Worm (Caenorhabditis elegans): ENCODE results near the gene nspb-8.
A peak's percentile ranks its signal among the peaks of the same experiment; 100 is the strongest.

nspb-8 gene

DNA sequence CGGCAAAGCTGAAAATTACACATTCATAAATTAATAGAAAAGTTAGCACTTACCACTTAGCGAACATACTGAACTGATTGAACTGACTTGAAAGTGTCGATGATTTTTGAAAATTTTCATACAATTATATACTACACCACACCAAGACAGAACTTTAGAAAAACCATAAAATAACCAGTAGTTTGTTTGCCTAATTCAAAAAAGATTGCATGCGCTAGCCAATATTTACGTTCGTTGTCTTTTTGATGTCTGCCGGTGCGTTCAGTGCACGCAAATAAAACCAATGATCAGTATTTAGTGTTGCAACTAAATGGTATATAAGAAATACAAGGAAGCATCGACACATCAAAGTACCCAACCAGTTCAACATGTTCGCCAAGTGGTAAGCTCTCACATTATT lies at the start of gene nspb-8, which contains the start of gene nspb-9:
TSS of gene nspb-8 (minus strand) at position 101 of the 400 bp plus-strand sequence.
TSS of gene nspb-9 (plus strand) at position 311 of the 400 bp plus-strand sequence.
- TF ChIP-seq tab-1 (GFP tag; IDR thresholded peaks at IDR 0.05) (no peak), klf-2 (GFP tag; conservative IDR thresholded peaks at IDR 0.05) (no peak), ref-1 (GFP tag; conservative IDR thresholded peaks at IDR 0.05) (no peak)

DNA sequence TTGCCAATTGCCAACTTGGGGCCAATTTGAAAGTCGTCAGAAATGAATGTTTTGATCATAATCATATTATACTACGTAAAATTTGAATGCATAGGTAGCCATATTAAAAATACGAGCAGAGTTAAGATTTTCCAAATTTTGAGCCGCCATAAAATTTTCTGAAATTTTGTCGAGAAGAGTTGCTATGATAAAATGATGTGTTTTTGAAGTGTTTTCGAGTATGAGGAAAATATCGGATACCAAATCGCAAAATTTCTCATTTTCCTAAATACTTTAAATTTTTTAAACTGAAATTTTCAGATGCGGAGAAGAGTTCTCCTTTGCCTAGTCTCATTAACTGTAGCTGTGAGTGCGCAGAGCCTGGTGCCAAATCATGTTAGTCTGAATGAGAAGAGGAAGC lies 46.9 kb upstream of the nspb-8 start, which contains the start of gene tag-297:
TSS of gene tag-297 (plus strand) at position 301 of the 400 bp plus-strand sequence.
- TF ChIP-seq T22C8.4 (GFP tag; IDR thresholded peaks at IDR 0.05): no peak
- no peak for TF ChIP-seq ref-1 (GFP tag; conservative IDR thresholded peaks at IDR 0.05)
- no peak for TF ChIP-seq cog-1 (tag; optimal IDR thresholded peaks at IDR 0.05)
- TF ChIP-seq klf-2 (GFP tag; conservative IDR thresholded peaks at IDR 0.05): no peak
- TF ChIP-seq ztf-29 (GFP tag; IDR thresholded peaks at IDR 0.05): no peak
- no peak for TF ChIP-seq med-1 (GFP tag; optimal IDR thresholded peaks at IDR 0.05; ENCODE audit: insufficient read depth)
- TF ChIP-seq flt-1 (GFP tag; IDR thresholded peaks at IDR 0.05): no peak
- no peak for TF ChIP-seq tab-1 (GFP tag; IDR thresholded peaks at IDR 0.05)
- no peak for TF ChIP-seq ztf-23 (GFP tag; IDR thresholded peaks at IDR 0.05)

DNA sequence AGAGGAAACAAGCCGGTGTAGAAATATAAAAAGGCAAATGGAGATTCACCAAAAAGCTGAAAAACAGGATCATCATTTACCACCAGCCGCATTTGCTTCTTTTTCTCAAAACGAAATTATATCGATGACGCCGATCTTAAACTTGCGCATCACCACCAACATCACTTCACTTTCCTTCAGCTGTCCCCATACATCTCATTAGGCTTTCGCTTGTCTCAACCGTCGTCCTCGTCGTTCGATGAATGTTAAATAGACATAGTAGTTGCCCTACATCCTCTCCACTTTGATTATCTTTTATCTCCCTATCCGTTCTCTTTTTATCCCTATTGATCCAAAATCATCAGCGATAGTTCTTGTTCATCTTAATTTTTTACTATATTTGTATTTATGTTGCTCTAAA lies 46.4 kb upstream of the nspb-8 start:
- no peak for TF ChIP-seq T22C8.4 (GFP tag; IDR thresholded peaks at IDR 0.05)
- no peak for TF ChIP-seq med-1 (GFP tag; optimal IDR thresholded peaks at IDR 0.05; ENCODE audit: insufficient read depth)

DNA sequence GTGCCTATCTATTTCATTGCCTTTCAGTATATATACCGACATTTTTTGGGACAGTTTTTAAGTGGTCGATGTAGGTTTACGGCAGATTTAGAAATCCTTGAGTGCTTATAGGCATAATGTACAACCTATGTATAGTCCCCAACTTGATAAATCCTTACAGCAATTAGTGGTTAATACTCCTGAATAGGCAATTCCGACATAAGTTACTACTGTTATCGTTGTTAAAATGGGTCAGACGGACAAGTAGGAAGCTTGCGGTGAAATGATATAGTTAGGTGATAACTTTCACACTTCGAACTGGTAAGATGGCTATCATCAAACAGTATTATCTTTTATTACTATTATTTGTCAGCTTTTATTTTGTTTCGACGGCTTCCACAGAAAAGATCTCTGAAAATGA lies 42.3 kb upstream of the nspb-8 start, which contains the start of gene mltn-10:
TSS of gene mltn-10 (plus strand) at position 301 of the 400 bp plus-strand sequence.
- TF ChIP-seq flt-1 (GFP tag; IDR thresholded peaks at IDR 0.05): no peak
- no peak for TF ChIP-seq med-1 (GFP tag; optimal IDR thresholded peaks at IDR 0.05; ENCODE audit: insufficient read depth)
- TF ChIP-seq T22C8.4 (GFP tag; IDR thresholded peaks at IDR 0.05): no peak
- no peak for TF ChIP-seq ztf-29 (GFP tag; IDR thresholded peaks at IDR 0.05)
- no peak for TF ChIP-seq ref-1 (GFP tag; conservative IDR thresholded peaks at IDR 0.05)
- no peak for TF ChIP-seq tab-1 (GFP tag; IDR thresholded peaks at IDR 0.05)
- TF ChIP-seq cog-1 (tag; optimal IDR thresholded peaks at IDR 0.05): no peak
- TF ChIP-seq klf-2 (GFP tag; conservative IDR thresholded peaks at IDR 0.05): no peak
- no peak for TF ChIP-seq ztf-23 (GFP tag; IDR thresholded peaks at IDR 0.05)

DNA sequence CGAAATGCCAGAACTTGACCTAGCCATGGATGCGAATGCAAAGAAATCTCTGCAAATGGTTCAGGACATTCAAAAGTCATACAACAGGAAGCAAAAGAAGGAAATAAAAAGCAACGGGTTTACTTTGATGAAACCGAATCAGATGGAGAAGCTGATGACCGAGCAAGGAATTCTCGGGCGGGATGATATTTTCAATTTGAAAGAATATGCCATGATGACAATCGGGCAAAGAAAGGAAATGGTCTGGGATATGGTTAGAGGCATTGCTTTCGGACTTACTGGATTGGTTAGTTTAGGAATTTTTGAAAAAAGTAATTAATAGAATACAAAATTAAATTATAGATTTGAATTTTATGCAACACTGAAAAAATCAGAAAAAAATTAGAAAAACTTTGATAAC lies 40.3 kb upstream of the nspb-8 start:
- TF ChIP-seq flt-1 (GFP tag; IDR thresholded peaks at IDR 0.05) (no peak), klf-2 (GFP tag; conservative IDR thresholded peaks at IDR 0.05) (no peak), ztf-29 (GFP tag; IDR thresholded peaks at IDR 0.05) (no peak), ztf-23 (GFP tag; IDR thresholded peaks at IDR 0.05) (no peak), med-1 (GFP tag; optimal IDR thresholded peaks at IDR 0.05; ENCODE audit: insufficient read depth) (no peak), ref-1 (GFP tag; conservative IDR thresholded peaks at IDR 0.05) (no peak), T22C8.4 (GFP tag; IDR thresholded peaks at IDR 0.05) (no peak), tab-1 (GFP tag; IDR thresholded peaks at IDR 0.05) (no peak), cog-1 (tag; optimal IDR thresholded peaks at IDR 0.05) (no peak)

DNA sequence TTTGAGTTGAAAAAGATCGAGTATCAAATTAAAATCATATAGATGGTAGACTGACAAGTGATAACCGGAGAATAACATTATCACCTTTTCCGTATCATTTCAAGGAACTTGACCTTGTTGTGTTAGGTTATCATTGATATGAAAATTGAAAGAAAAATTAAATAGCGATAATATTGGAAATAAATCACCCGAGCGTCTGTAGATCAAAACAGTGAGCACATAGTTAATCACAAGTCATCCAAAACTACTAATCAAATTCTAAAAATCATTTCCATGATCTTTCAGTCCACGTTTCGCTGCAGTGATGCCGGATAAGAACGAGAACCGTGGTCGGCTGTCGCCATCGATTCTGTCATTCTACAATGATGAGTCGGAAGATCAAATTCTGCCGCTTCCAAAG lies 39.4 kb upstream of the nspb-8 start:
- no peak for TF ChIP-seq med-1 (GFP tag; optimal IDR thresholded peaks at IDR 0.05; ENCODE audit: insufficient read depth)
- no peak for TF ChIP-seq T22C8.4 (GFP tag; IDR thresholded peaks at IDR 0.05)
- no peak for TF ChIP-seq ztf-23 (GFP tag; IDR thresholded peaks at IDR 0.05)
- no peak for TF ChIP-seq tab-1 (GFP tag; IDR thresholded peaks at IDR 0.05)
- no peak for TF ChIP-seq ztf-29 (GFP tag; IDR thresholded peaks at IDR 0.05)
- no peak for TF ChIP-seq cog-1 (tag; optimal IDR thresholded peaks at IDR 0.05)
- no peak for TF ChIP-seq ref-1 (GFP tag; conservative IDR thresholded peaks at IDR 0.05)
- TF ChIP-seq klf-2 (GFP tag; conservative IDR thresholded peaks at IDR 0.05): no peak
- TF ChIP-seq flt-1 (GFP tag; IDR thresholded peaks at IDR 0.05): no peak

DNA sequence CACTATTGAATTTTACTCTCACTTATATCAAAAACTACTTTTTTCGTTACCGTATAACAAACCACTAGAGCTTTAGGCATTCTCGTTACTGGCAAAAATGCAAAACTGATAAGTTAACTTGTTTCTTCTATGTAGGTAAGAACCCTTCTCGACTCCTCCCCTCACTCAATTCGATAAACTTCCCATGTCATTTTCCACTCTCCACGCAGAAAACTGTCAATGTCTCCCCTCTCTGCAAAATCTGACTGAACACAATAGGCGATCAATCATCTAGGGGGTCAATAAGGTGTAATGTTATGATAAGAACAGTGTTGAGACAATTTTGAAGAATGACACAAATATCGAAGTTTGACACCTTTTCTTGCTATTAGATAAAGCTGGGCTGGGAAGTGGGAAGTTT lies 38.3 kb upstream of the nspb-8 start:
- no peak for TF ChIP-seq flt-1 (GFP tag; IDR thresholded peaks at IDR 0.05)
- TF ChIP-seq T22C8.4 (GFP tag; IDR thresholded peaks at IDR 0.05): no peak
- TF ChIP-seq ztf-29 (GFP tag; IDR thresholded peaks at IDR 0.05): no peak

DNA sequence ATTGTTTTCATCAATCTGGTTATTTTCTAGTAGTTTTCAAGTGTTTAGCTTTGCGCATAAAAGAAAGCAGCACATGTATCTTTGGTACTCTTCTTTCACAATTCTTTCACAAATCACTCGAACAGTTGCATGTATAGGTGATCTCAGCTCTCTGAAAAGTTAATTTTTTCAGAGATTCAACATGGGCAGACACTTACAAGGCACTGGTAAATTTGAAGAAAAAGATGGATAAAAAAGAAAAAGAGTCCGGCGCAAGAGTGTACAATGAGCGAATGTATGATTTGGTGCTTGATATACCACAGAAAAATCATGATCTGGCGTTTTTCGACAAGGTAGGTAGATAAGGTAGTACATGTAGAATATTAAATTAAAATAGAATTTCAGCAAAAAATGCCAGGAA lies 37.7 kb upstream of the nspb-8 start:
- TF ChIP-seq med-1 (GFP tag; optimal IDR thresholded peaks at IDR 0.05; ENCODE audit: insufficient read depth): no peak
- TF ChIP-seq klf-2 (GFP tag; conservative IDR thresholded peaks at IDR 0.05): no peak
- no peak for TF ChIP-seq ref-1 (GFP tag; conservative IDR thresholded peaks at IDR 0.05)
- TF ChIP-seq T22C8.4 (GFP tag; IDR thresholded peaks at IDR 0.05): no peak
- no peak for TF ChIP-seq cog-1 (tag; optimal IDR thresholded peaks at IDR 0.05)
- TF ChIP-seq ztf-23 (GFP tag; IDR thresholded peaks at IDR 0.05): no peak
- TF ChIP-seq flt-1 (GFP tag; IDR thresholded peaks at IDR 0.05): no peak
- TF ChIP-seq ztf-29 (GFP tag; IDR thresholded peaks at IDR 0.05): no peak
- no peak for TF ChIP-seq tab-1 (GFP tag; IDR thresholded peaks at IDR 0.05)

DNA sequence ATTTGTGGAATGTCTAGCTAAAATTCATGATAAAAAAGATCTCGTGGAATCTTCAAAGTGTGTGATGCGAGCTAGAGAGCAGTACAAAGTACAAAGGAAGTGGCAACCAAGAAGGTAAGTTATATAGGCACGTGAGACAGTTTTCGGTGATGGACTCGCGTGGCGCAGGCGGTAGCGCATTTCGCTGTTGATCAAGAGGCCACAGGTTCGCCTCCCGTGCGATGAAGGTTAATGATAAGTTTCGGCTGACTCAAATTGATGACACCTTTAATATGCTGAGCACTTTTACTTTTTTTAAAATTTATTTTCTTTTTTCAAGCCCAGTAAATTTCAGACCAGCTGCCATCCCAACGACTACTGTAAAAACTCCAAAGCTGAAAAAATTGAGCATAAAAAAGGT lies 36.5 kb upstream of the nspb-8 start:
- 0 out of 2 replicates have a peak, but pooled peaks have one; percentile 26 for TF ChIP-seq tab-1 (GFP tag; IDR thresholded peaks at IDR 0.05)
- no peak for TF ChIP-seq ztf-29 (GFP tag; IDR thresholded peaks at IDR 0.05)
- TF ChIP-seq ztf-23 (GFP tag; IDR thresholded peaks at IDR 0.05): no peak
- TF ChIP-seq ref-1 (GFP tag; conservative IDR thresholded peaks at IDR 0.05): no peak
- TF ChIP-seq flt-1 (GFP tag; IDR thresholded peaks at IDR 0.05): no peak
- no peak for TF ChIP-seq T22C8.4 (GFP tag; IDR thresholded peaks at IDR 0.05)
- no peak for TF ChIP-seq cog-1 (tag; optimal IDR thresholded peaks at IDR 0.05)
- no peak for TF ChIP-seq med-1 (GFP tag; optimal IDR thresholded peaks at IDR 0.05; ENCODE audit: insufficient read depth)
- 0 out of 2 replicates have a peak, but pooled peaks have one; percentile 42 for TF ChIP-seq klf-2 (GFP tag; conservative IDR thresholded peaks at IDR 0.05)

DNA sequence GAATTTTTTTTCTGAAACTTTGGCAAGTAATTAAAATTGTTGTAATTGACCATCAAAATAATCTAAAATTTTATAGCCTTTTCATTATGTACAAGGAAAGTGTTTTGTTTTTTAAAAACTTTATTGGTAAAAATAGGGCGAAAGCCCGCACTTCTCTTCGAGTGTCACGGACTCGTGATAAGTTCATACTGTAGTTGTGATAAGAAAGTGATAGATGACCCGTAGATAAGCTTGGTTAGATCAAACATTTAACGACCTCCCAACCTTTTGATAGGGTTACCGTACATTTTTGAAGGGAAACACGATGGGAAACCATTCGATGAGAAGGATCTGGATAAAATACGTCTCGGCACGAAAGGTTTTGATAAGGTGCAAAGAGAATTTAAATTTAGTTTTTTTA lies 36.0 kb upstream of the nspb-8 start:
- TF ChIP-seq klf-2 (GFP tag; conservative IDR thresholded peaks at IDR 0.05) (no peak), ref-1 (GFP tag; conservative IDR thresholded peaks at IDR 0.05) (no peak), tab-1 (GFP tag; IDR thresholded peaks at IDR 0.05) (no peak), T22C8.4 (GFP tag; IDR thresholded peaks at IDR 0.05) (no peak), ztf-29 (GFP tag; IDR thresholded peaks at IDR 0.05) (no peak), ztf-23 (GFP tag; IDR thresholded peaks at IDR 0.05) (no peak), cog-1 (tag; optimal IDR thresholded peaks at IDR 0.05) (no peak), med-1 (GFP tag; optimal IDR thresholded peaks at IDR 0.05; ENCODE audit: insufficient read depth) (no peak), flt-1 (GFP tag; IDR thresholded peaks at IDR 0.05) (no peak)

Data from whole organism, midembryonic.